Fruit fly (Drosophila melanogaster): ENCODE data around the gene Sfp24Bc.
A peak's percentile ranks its signal among the peaks of the same experiment; 100 is the strongest.

Sfp24Bc gene

DNA sequence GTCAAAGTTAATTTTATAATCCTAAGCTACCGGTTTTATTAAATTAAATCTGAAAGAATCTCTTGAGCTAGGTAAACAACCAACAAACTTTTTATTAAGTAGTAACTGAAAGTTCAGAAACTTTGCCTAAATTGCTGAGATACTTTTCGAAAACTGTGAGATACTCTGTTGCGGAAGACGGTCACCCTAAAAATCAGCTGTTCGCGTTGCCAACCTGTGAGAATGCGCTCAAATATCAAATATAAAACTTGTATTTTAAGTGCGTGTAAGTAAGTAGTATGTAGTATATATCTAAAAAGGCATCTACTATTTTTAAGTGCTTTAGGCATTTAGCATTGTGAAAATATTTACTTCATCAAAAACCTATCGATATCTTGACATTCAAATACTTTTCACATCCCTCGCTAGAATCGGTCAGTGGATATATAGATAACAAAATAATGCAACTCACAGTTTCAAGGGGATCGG lies 42.6 kb upstream of the Sfp24Bc start, which contains the start of the genes CG31955 and CG2818 (continued):
- TF ChIP-seq cato (GFP tag; optimal IDR thresholded peaks at IDR 0.05; ENCODE audit: borderline replicate concordance), result no peak
- TF ChIP-seq Sry-β (GFP tag; optimal IDR thresholded peaks at IDR 0.05), result no peak
- TF ChIP-seq CG12236 (GFP tag; optimal IDR thresholded peaks at IDR 0.05), result no peak
- no peak for TF ChIP-seq HLH3B (GFP tag; IDR thresholded peaks at IDR 0.05)
- TF ChIP-seq CG3065 (GFP tag; optimal IDR thresholded peaks at IDR 0.05), result no peak
- TF ChIP-seq CG2120 (GFP tag; optimal IDR thresholded peaks at IDR 0.05), result peak; percentile 41
- TF ChIP-seq CG16813 (GFP tag; IDR thresholded peaks at IDR 0.05; ENCODE audit: partially characterized antibody), result peak; percentile 76
- TF ChIP-seq Trl (optimal IDR thresholded peaks at IDR 0.05), result no peak
- TF ChIP-seq Trl (GFP tag; optimal IDR thresholded peaks at IDR 0.05), result no peak
- TF ChIP-seq ftz-f1 (GFP tag; optimal IDR thresholded peaks at IDR 0.05), result no peak
- no peak for TF ChIP-seq Lim3 (GFP tag; IDR thresholded peaks at IDR 0.05)
- peak; percentile 52 for TF ChIP-seq gfzf (GFP tag; optimal IDR thresholded peaks at IDR 0.05)
- no peak for TF ChIP-seq jumu (GFP tag; optimal IDR thresholded peaks at IDR 0.05)
- TF ChIP-seq CG33213 (GFP tag; optimal IDR thresholded peaks at IDR 0.05), result no peak
- no peak for TF ChIP-seq CG18599 (GFP tag; optimal IDR thresholded peaks at IDR 0.05)
- no peak for TF ChIP-seq CG7786 (GFP tag; optimal IDR thresholded peaks at IDR 0.05)
- TF ChIP-seq chinmo (GFP tag; IDR thresholded peaks at IDR 0.05; ENCODE audit: partially characterized antibody), result 0 out of 4 replicates have a peak, but pooled peaks have one; percentile 10
- TF ChIP-seq CG17829 (tag; optimal IDR thresholded peaks at IDR 0.05), result peak; percentile 49
- TF ChIP-seq unc-4 (GFP tag; IDR thresholded peaks at IDR 0.05; ENCODE audit: partially characterized antibody), result peak; percentile 77
- TF ChIP-seq CG10979 (tag; optimal IDR thresholded peaks at IDR 0.05), result no peak
- no peak for TF ChIP-seq sr (GFP tag; IDR thresholded peaks at IDR 0.05)
- TF ChIP-seq CG18011 (GFP tag; optimal IDR thresholded peaks at IDR 0.05), result peak; percentile 88
- no peak for TF ChIP-seq pb (GFP tag; optimal IDR thresholded peaks at IDR 0.05)
- peak; percentile 55 for TF ChIP-seq Myb (GFP tag; optimal IDR thresholded peaks at IDR 0.05)
- no peak for TF ChIP-seq yki (optimal IDR thresholded peaks at IDR 0.05)
- no peak for TF ChIP-seq CG8290 (GFP tag; optimal IDR thresholded peaks at IDR 0.05)
- TF ChIP-seq CG8290 (tag; optimal IDR thresholded peaks at IDR 0.05), result peak in 1 of 2 experiments; percentile 59
- no peak for TF ChIP-seq Deaf1 (tag; optimal IDR thresholded peaks at IDR 0.05)
- no peak for TF ChIP-seq zen (tag; optimal IDR thresholded peaks at IDR 0.05)
- peak; percentile 18 for TF ChIP-seq CG12391 (tag; optimal IDR thresholded peaks at IDR 0.05)
- no peak for TF ChIP-seq dan (GFP tag; IDR thresholded peaks at IDR 0.05)
- TF ChIP-seq CG14860 (GFP tag; IDR thresholded peaks at IDR 0.05; ENCODE audit: partially characterized antibody), result peak; percentile 21; the same call in 1 of the 3 replicates
- TF ChIP-seq CG14441 (GFP tag; IDR thresholded peaks at IDR 0.05), result no peak
- TF ChIP-seq Nf-YC (tag; optimal IDR thresholded peaks at IDR 0.05), result no peak
- TF ChIP-seq Sox100B (GFP tag; optimal IDR thresholded peaks at IDR 0.05), result no peak
- no peak for TF ChIP-seq CG13296 (GFP tag; optimal IDR thresholded peaks at IDR 0.05)
- TF ChIP-seq CG7357 (GFP tag; IDR thresholded peaks at IDR 0.05), result no peak
- no peak for TF ChIP-seq ewg (GFP tag; optimal IDR thresholded peaks at IDR 0.05)
- no peak for TF ChIP-seq vfl (GFP tag; optimal IDR thresholded peaks at IDR 0.05)
- no peak for TF ChIP-seq h (optimal IDR thresholded peaks at IDR 0.05)
- no peak for TF ChIP-seq gro (GFP tag; optimal IDR thresholded peaks at IDR 0.05)
- TF ChIP-seq CG3407 (GFP tag; optimal IDR thresholded peaks at IDR 0.05), result no peak
- TF ChIP-seq sna (GFP tag; IDR thresholded peaks at IDR 0.05; ENCODE audit: partially characterized antibody), result peak; percentile 85
- TF ChIP-seq CG13287 (GFP tag; IDR thresholded peaks at IDR 0.05; ENCODE audit: partially characterized antibody), result peak; percentile 84
- TF ChIP-seq CG13775 (GFP tag; optimal IDR thresholded peaks at IDR 0.05), result no peak
- TF ChIP-seq CG2116 (GFP tag; optimal IDR thresholded peaks at IDR 0.05), result peak; percentile 93
- no peak for TF ChIP-seq CG4424 (GFP tag; optimal IDR thresholded peaks at IDR 0.05)
- no peak for TF ChIP-seq fru (optimal IDR thresholded peaks at IDR 0.05)
- TF ChIP-seq CG10366 (GFP tag; IDR thresholded peaks at IDR 0.05), result no peak
- TF ChIP-seq CG17361 (GFP tag; IDR thresholded peaks at IDR 0.05), result peak; percentile 38; the same call in 1 of the 3 replicates
- TF ChIP-seq CG34224 (GFP tag; IDR thresholded peaks at IDR 0.05; ENCODE audit: partially characterized antibody), result peak; percentile 81
- no peak for TF ChIP-seq CG10654 (GFP tag; optimal IDR thresholded peaks at IDR 0.05)
- no peak for TF ChIP-seq CG8765 (GFP tag; IDR thresholded peaks at IDR 0.05)
